Worm (Caenorhabditis elegans): ENCODE results near the gene pch-2.
A peak's percentile ranks its signal among the peaks of the same experiment; 100 is the strongest.

The pch-2 gene

ce11 chrII:8177095-8177494 lies 18.9 kb downstream of the pch-2 start, which contains the start of gene acr-14:
Gene acr-14 (minus strand): TSS chrII:8177195.
- TF ChIP-seq hmg-4 (GFP tag; optimal IDR thresholded peaks at IDR 0.05) (no peak), flt-1 (GFP tag; IDR thresholded peaks at IDR 0.05) (no peak), scrt-1 (GFP tag; IDR thresholded peaks at IDR 0.05) (no peak), ceh-36 (tag; optimal IDR thresholded peaks at IDR 0.05) (no peak), ceh-13 (GFP tag; optimal IDR thresholded peaks at IDR 0.05) (no peak), ama-1 (optimal IDR thresholded peaks at IDR 0.05) (no peak), B0310.2 (tag; optimal IDR thresholded peaks at IDR 0.05) (no peak), aly-1 (tag; optimal IDR thresholded peaks at IDR 0.05) (no peak)

ce11 chrII:8178614-8179013 lies 20.5 kb downstream of the pch-2 start:
- TF ChIP-seq hmg-4 (GFP tag; optimal IDR thresholded peaks at IDR 0.05): no peak
- no peak for TF ChIP-seq hnd-1 (tag; optimal IDR thresholded peaks at IDR 0.05)
- TF ChIP-seq ama-1 (optimal IDR thresholded peaks at IDR 0.05): no peak
- TF ChIP-seq tbx-11 (GFP tag; IDR thresholded peaks at IDR 0.05): no peak
- TF ChIP-seq flt-1 (GFP tag; IDR thresholded peaks at IDR 0.05): no peak
- TF ChIP-seq pes-1 (GFP tag; IDR thresholded peaks at IDR 0.05): no peak
- TF ChIP-seq ceh-13 (GFP tag; optimal IDR thresholded peaks at IDR 0.05): no peak
- TF ChIP-seq tbx-37 (GFP tag; conservative IDR thresholded peaks at IDR 0.05): no peak
- TF ChIP-seq hmbx-1 (tag; optimal IDR thresholded peaks at IDR 0.05): no peak
- TF ChIP-seq ceh-36 (tag; optimal IDR thresholded peaks at IDR 0.05): no peak
- no peak for TF ChIP-seq F13C5.2 (tag; optimal IDR thresholded peaks at IDR 0.05)
- no peak for TF ChIP-seq ets-7 (tag; optimal IDR thresholded peaks at IDR 0.05)
- TF ChIP-seq scrt-1 (GFP tag; IDR thresholded peaks at IDR 0.05): no peak
- TF ChIP-seq tra-4 (tag; optimal IDR thresholded peaks at IDR 0.05): no peak
- TF ChIP-seq aly-1 (tag; optimal IDR thresholded peaks at IDR 0.05): no peak
- no peak for TF ChIP-seq B0310.2 (tag; optimal IDR thresholded peaks at IDR 0.05)
- TF ChIP-seq sea-1 (GFP tag; conservative IDR thresholded peaks at IDR 0.05): no peak

- TF ChIP-seq hmbx-1 (tag; optimal IDR thresholded peaks at IDR 0.05) (no peak), pes-1 (GFP tag; IDR thresholded peaks at IDR 0.05) (no peak), hnd-1 (tag; optimal IDR thresholded peaks at IDR 0.05) (no peak), scrt-1 (GFP tag; IDR thresholded peaks at IDR 0.05) (no peak), hmg-4 (GFP tag; optimal IDR thresholded peaks at IDR 0.05) (no peak), ets-7 (tag; optimal IDR thresholded peaks at IDR 0.05) (no peak), tra-4 (tag; optimal IDR thresholded peaks at IDR 0.05) (no peak), ceh-13 (GFP tag; optimal IDR thresholded peaks at IDR 0.05) (no peak), F13C5.2 (tag; optimal IDR thresholded peaks at IDR 0.05) (no peak), flt-1 (GFP tag; IDR thresholded peaks at IDR 0.05) (no peak), sea-1 (GFP tag; conservative IDR thresholded peaks at IDR 0.05) (no peak), ama-1 (optimal IDR thresholded peaks at IDR 0.05) (no peak), aly-1 (tag; optimal IDR thresholded peaks at IDR 0.05) (no peak), tbx-37 (GFP tag; conservative IDR thresholded peaks at IDR 0.05) (no peak), ceh-36 (tag; optimal IDR thresholded peaks at IDR 0.05) (no peak), B0310.2 (tag; optimal IDR thresholded peaks at IDR 0.05) (no peak), tbx-11 (GFP tag; IDR thresholded peaks at IDR 0.05) (no peak)
Observed at ce11 chrII:8180281-8180680, 22.1 kb downstream of the pch-2 start, which contains the start of gene T05C12.4. Gene T05C12.4 (minus strand): TSS chrII:8180381.

ce11 chrII:8181437-8181836 lies 23.3 kb downstream of the pch-2 start, which contains the start of gene dylt-3:
Gene dylt-3 (plus strand): TSS chrII:8181737.
- TF ChIP-seq tbx-37 (GFP tag; conservative IDR thresholded peaks at IDR 0.05) (no peak), ama-1 (optimal IDR thresholded peaks at IDR 0.05) (no peak), scrt-1 (GFP tag; IDR thresholded peaks at IDR 0.05) (no peak), F13C5.2 (tag; optimal IDR thresholded peaks at IDR 0.05) (no peak), hmbx-1 (tag; optimal IDR thresholded peaks at IDR 0.05) (no peak), aly-1 (tag; optimal IDR thresholded peaks at IDR 0.05) (no peak), ets-7 (tag; optimal IDR thresholded peaks at IDR 0.05) (no peak)

ce11 chrII:8185016-8185493 lies 26.9 kb downstream of the pch-2 start, which contains the start of the genes mig-5 and cct-1:
Gene mig-5 (minus strand): TSS chrII:8185023.
Gene cct-1 (plus strand): TSS chrII:8185443.
- TF ChIP-seq B0310.2 (tag; optimal IDR thresholded peaks at IDR 0.05) (no peak), flt-1 (GFP tag; IDR thresholded peaks at IDR 0.05) (peak; percentile 48; the same call in 1 of the 2 replicates), hmbx-1 (tag; optimal IDR thresholded peaks at IDR 0.05) (no peak), hmg-4 (GFP tag; optimal IDR thresholded peaks at IDR 0.05) (peak; percentile 31), sea-1 (GFP tag; conservative IDR thresholded peaks at IDR 0.05) (no peak), F13C5.2 (tag; optimal IDR thresholded peaks at IDR 0.05) (peak; percentile 85)

- TF ChIP-seq ama-1 (optimal IDR thresholded peaks at IDR 0.05) (no peak), aly-1 (tag; optimal IDR thresholded peaks at IDR 0.05) (no peak)
Observed at ce11 chrII:8187516-8187915, 29.4 kb downstream of the pch-2 start.

ce11 chrII:8190455-8190854 lies 32.3 kb downstream of the pch-2 start, which contains the start of gene T05C12.8:
Gene T05C12.8 (minus strand): TSS chrII:8190555.
- TF ChIP-seq scrt-1 (GFP tag; IDR thresholded peaks at IDR 0.05): no peak
- TF ChIP-seq sea-1 (GFP tag; conservative IDR thresholded peaks at IDR 0.05): no peak
- TF ChIP-seq tbx-11 (GFP tag; IDR thresholded peaks at IDR 0.05): no peak
- no peak for TF ChIP-seq hmbx-1 (tag; optimal IDR thresholded peaks at IDR 0.05)
- no peak for TF ChIP-seq flt-1 (GFP tag; IDR thresholded peaks at IDR 0.05)
- TF ChIP-seq tbx-37 (GFP tag; conservative IDR thresholded peaks at IDR 0.05): no peak
- no peak for TF ChIP-seq ceh-13 (GFP tag; optimal IDR thresholded peaks at IDR 0.05)
- TF ChIP-seq ceh-36 (tag; optimal IDR thresholded peaks at IDR 0.05): no peak
- no peak for TF ChIP-seq B0310.2 (tag; optimal IDR thresholded peaks at IDR 0.05)
- TF ChIP-seq aly-1 (tag; optimal IDR thresholded peaks at IDR 0.05): no peak
- no peak for TF ChIP-seq tra-4 (tag; optimal IDR thresholded peaks at IDR 0.05)

- TF ChIP-seq ceh-36 (tag; optimal IDR thresholded peaks at IDR 0.05): no peak
- no peak for TF ChIP-seq B0310.2 (tag; optimal IDR thresholded peaks at IDR 0.05)
- TF ChIP-seq hmbx-1 (tag; optimal IDR thresholded peaks at IDR 0.05): no peak
- no peak for TF ChIP-seq ama-1 (optimal IDR thresholded peaks at IDR 0.05)
- no peak for TF ChIP-seq hmg-4 (GFP tag; optimal IDR thresholded peaks at IDR 0.05)
- TF ChIP-seq ets-7 (tag; optimal IDR thresholded peaks at IDR 0.05): no peak
- TF ChIP-seq tbx-11 (GFP tag; IDR thresholded peaks at IDR 0.05): no peak
- no peak for TF ChIP-seq tra-4 (tag; optimal IDR thresholded peaks at IDR 0.05)
- TF ChIP-seq tbx-37 (GFP tag; conservative IDR thresholded peaks at IDR 0.05): no peak
- no peak for TF ChIP-seq pes-1 (GFP tag; IDR thresholded peaks at IDR 0.05)
- TF ChIP-seq flt-1 (GFP tag; IDR thresholded peaks at IDR 0.05): no peak
- TF ChIP-seq scrt-1 (GFP tag; IDR thresholded peaks at IDR 0.05): no peak
- TF ChIP-seq aly-1 (tag; optimal IDR thresholded peaks at IDR 0.05): no peak
- no peak for TF ChIP-seq hnd-1 (tag; optimal IDR thresholded peaks at IDR 0.05)
- TF ChIP-seq sea-1 (GFP tag; conservative IDR thresholded peaks at IDR 0.05): no peak
Observed at ce11 chrII:8193126-8193525, 35.0 kb downstream of the pch-2 start, which contains the start of gene T05C12.9. Gene T05C12.9 (minus strand): TSS chrII:8193226.
